Worm (Caenorhabditis elegans) whole organism, early embryonic: Measurements from ENCODE around the gene Y47D7A.19.

Experiments
- B0310.2 ChIP-seq: sonication (generic microtip); optimal IDR thresholded peaks from 2 replicates; lab custom pipeline; 2016; ENCODE audit warnings: mild to moderate bottlenecking, missing genetic modification characterization, missing compliant biosample characterization
- F13C5.2 ChIP-seq: sonication (generic microtip); optimal IDR thresholded peaks from 2 replicates; lab custom pipeline; 2017; ENCODE audit warnings: mild to moderate bottlenecking, missing genetic modification characterization, inconsistent platforms, missing compliant biosample characterization
- aly-1 ChIP-seq: sonication (generic microtip); optimal IDR thresholded peaks from 2 replicates; lab custom pipeline; 2016; ENCODE audit warnings: missing genetic modification characterization, missing compliant biosample characterization
- ama-1 ChIP-seq: fragments of 150-350 bp; optimal IDR thresholded peaks from 2 replicates; lab custom pipeline; 2014
- ceh-13 ChIP-seq: fragments of 200-800 bp; sonication (Bioruptor generic); optimal IDR thresholded peaks from 2 replicates; lab custom pipeline; 2018; ENCODE audit warnings: mild to moderate bottlenecking, missing genetic modification characterization, missing compliant biosample characterization
- ceh-36 ChIP-seq: sonication (generic microtip); optimal IDR thresholded peaks from 2 replicates; lab custom pipeline; 2016; ENCODE audit warnings: missing genetic modification characterization, inconsistent platforms, missing compliant biosample characterization
- ets-7 ChIP-seq: sonication (generic microtip); optimal IDR thresholded peaks from 2 replicates; lab custom pipeline; 2016; ENCODE audit warnings: missing genotype, missing genetic modification characterization, missing compliant biosample characterization
- flt-1 ChIP-seq: fragments of 200-800 bp; sonication (Bioruptor generic); IDR thresholded peaks from 2 replicates; pipeline ENCODE4 v1.3.6; 2022; ENCODE audit warnings: missing genetic modification characterization, missing compliant biosample characterization
- hmbx-1 ChIP-seq: sonication (generic microtip); optimal IDR thresholded peaks from 2 replicates; lab custom pipeline; 2016; ENCODE audit warnings: mild to moderate bottlenecking, missing genetic modification characterization, missing compliant biosample characterization
- hmg-4 ChIP-seq: fragments of 200-800 bp; sonication (Bioruptor generic); optimal IDR thresholded peaks from 2 replicates; lab custom pipeline; 2018; ENCODE audit warnings: mild to moderate bottlenecking, missing genetic modification characterization, missing compliant biosample characterization
- hnd-1 ChIP-seq: sonication (generic microtip); optimal IDR thresholded peaks from 2 replicates; lab custom pipeline; 2016; ENCODE audit warnings: missing genetic modification characterization, missing compliant biosample characterization
- pes-1 ChIP-seq: fragments of 200-800 bp; sonication (Bioruptor generic); IDR thresholded peaks from 2 replicates; pipeline ENCODE4 v1.3.6; 2022; ENCODE audit warnings: missing genetic modification reagents, missing genetic modification characterization, missing compliant biosample characterization
- scrt-1 ChIP-seq: fragments of 200-800 bp; sonication (Bioruptor generic); IDR thresholded peaks from 2 replicates; pipeline ENCODE4 v1.3.6; 2022; ENCODE audit warnings: missing genetic modification characterization, missing compliant biosample characterization
- sea-1 ChIP-seq: fragments of 200-800 bp; sonication (Bioruptor generic); conservative IDR thresholded peaks from 2 replicates; pipeline ENCODE4 v1.3.6; 2022; ENCODE audit warnings: missing genetic modification characterization, missing compliant biosample characterization
- tbx-11 ChIP-seq: fragments of 200-800 bp; sonication (Bioruptor generic); IDR thresholded peaks from 2 replicates; pipeline ENCODE4 v1.3.6; 2022; ENCODE audit warnings: missing genetic modification characterization, missing compliant biosample characterization
- tbx-37 ChIP-seq: fragments of 200-800 bp; sonication (Bioruptor generic); conservative IDR thresholded peaks from 2 replicates; pipeline ENCODE4 v1.3.6; 2022; ENCODE audit warnings: missing genetic modification reagents, missing genetic modification characterization, missing compliant biosample characterization
- tra-4 ChIP-seq: sonication (generic microtip); optimal IDR thresholded peaks from 2 replicates; lab custom pipeline; 2017; ENCODE audit warnings: missing genetic modification characterization, missing compliant biosample characterization

Y47D7A.19 gene

ce11 chrV:4423860-4424401, at the start of gene Y47D7A.19, which contains the start of gene Y47D7A.9:
Gene Y47D7A.19 (plus strand): TSS chrV:4424351.
Gene Y47D7A.9 (minus strand): TSS chrV:4423960.
- TF ChIP-seq tbx-11 (GFP tag; lab: Robert Waterston, UW) (no peak), sea-1 (GFP tag; lab: Robert Waterston, UW) (no peak), ets-7 (tag; lab: Kevin White, UChicago) (no peak), scrt-1 (GFP tag; lab: Robert Waterston, UW) (no peak), B0310.2 (tag; lab: Kevin White, UChicago) (no peak), ama-1 (lab: Kevin White, UChicago) (no peak), tra-4 (tag; lab: Kevin White, UChicago) (no peak), pes-1 (GFP tag; lab: Robert Waterston, UW) (no peak), tbx-37 (no peak), flt-1 (GFP tag; lab: Robert Waterston, UW) (no peak), F13C5.2 (tag; lab: Kevin White, UChicago) (no peak), ceh-36 (no peak), aly-1 (tag; lab: Kevin White, UChicago) (no peak), ceh-13 (no peak), hmg-4 (GFP tag; lab: Kevin White, UChicago) (no peak)

ce11 chrV:4374625-4375024, 49.5 kb upstream of the Y47D7A.19 start, which contains the start of gene neg-1:
Gene neg-1 (minus strand): TSS chrV:4374874.
- TF ChIP-seq ceh-36 (no peak), scrt-1 (GFP tag; lab: Robert Waterston, UW) (no peak), flt-1 (GFP tag; lab: Robert Waterston, UW) (no peak), ama-1 (lab: Kevin White, UChicago) (no peak), sea-1 (GFP tag; lab: Robert Waterston, UW) (no peak), tra-4 (tag; lab: Kevin White, UChicago) (no peak), hnd-1 (tag; lab: Kevin White, UChicago) (no peak)

DNA sequence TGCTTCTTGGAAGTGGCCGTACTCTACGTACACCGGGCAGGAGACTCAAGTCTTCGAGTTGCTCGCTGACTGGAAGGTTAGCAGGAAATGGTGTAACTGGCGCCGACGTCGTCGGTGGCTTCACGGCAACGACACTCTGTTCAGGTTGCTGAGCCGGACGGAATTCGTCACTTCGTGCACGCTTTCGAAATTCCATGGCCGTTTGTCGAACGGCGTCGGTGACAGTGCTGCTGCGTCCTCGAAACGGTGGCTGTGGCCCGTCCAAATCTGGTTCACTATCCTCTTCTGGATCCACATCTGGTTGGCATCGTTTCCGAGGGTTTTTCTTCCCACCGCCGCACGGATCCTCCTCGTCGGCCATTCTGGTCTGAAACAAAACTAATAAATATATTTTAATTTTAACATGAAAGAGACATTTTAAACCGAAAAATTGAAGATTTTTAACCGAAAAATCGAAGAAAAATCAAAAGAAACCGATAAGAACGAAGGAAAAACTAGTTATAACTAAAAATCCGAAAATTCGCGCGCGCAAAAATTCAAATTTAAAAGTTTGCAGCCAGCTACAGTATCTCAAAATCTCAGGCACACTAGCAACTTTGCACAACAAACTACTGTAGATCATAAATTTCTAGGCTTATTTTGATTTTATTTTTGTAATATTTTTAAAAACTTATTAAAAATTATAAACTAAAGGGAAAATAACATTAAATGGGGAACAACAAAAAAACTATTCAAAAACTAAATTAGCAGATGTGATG, 48.2 kb upstream of the Y47D7A.19 start, which contains the start of gene F32D1.7:
F32D1.7 (minus strand) TSS at position 367 of the 758 bp plus-strand sequence.
- TF ChIP-seq ceh-13, result no peak
- no peak for TF ChIP-seq ets-7 (tag; lab: Kevin White, UChicago)

DNA sequence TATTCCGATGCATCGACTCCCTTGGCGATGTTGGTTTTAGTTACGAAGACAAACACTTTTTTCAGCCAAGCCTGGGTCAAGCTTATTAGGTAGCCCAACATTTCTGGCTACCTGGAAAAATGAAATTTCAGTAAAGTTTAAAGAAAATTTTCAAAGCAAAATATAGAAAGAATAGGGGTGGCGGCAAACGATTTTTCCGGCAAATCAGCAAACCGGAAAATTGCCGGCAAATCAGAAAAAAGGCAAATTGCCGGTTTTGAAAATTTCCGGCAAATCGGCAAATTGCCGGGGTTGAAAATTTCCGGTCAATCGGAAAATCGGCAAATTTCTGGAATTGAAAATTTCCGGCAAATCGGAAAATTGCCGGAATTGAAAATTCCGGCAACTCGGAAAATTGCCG, 46.5 kb upstream of the Y47D7A.19 start, which contains the start of gene F32D1.8:
F32D1.8 (minus strand) TSS at position 101 of the 400 bp plus-strand sequence.
- TF ChIP-seq hmbx-1 (tag; lab: Kevin White, UChicago) (no peak), ceh-36 (no peak), tra-4 (tag; lab: Kevin White, UChicago) (no peak), ets-7 (tag; lab: Kevin White, UChicago) (no peak), hnd-1 (tag; lab: Kevin White, UChicago) (no peak), scrt-1 (GFP tag; lab: Robert Waterston, UW) (no peak), ama-1 (lab: Kevin White, UChicago) (no peak)

DNA sequence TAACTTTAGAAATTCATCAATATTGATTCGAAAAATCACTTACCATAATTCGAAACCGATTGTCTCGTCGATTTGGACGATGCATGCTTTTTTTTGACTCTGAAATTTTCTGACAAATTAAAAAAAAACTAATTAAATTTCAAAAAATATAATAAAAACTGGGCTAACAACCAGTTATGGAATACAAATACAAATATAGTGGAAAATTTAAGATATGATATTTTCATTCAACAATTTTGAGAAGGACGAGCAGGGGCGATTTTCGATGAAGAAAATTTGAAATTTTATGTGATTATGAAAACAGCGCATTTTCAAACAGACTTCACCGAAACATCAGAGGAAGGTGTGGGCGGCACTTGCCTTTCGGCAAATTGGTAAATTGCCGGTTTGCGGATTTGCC, 41.9 kb upstream of the Y47D7A.19 start, which contains the start of gene F13A2.1:
F13A2.1 (minus strand) TSS at position 101 of the 400 bp plus-strand sequence.
- TF ChIP-seq ama-1 (lab: Kevin White, UChicago) (no peak), B0310.2 (tag; lab: Kevin White, UChicago) (no peak), scrt-1 (GFP tag; lab: Robert Waterston, UW) (no peak), tra-4 (tag; lab: Kevin White, UChicago) (no peak), flt-1 (GFP tag; lab: Robert Waterston, UW) (no peak), ceh-36 (no peak)

ce11 chrV:4384482-4384881, 39.7 kb upstream of the Y47D7A.19 start, which contains the start of gene F13A2.2:
Gene F13A2.2 (minus strand): TSS chrV:4384582.
- no peak for TF ChIP-seq ceh-36
- no peak for TF ChIP-seq hmbx-1 (tag; lab: Kevin White, UChicago)
- no peak for TF ChIP-seq ama-1 (lab: Kevin White, UChicago)
- TF ChIP-seq tbx-37, result no peak
- no peak for TF ChIP-seq hnd-1 (tag; lab: Kevin White, UChicago)
- no peak for TF ChIP-seq ceh-13
- TF ChIP-seq flt-1 (GFP tag; lab: Robert Waterston, UW), result no peak
- no peak for TF ChIP-seq hmg-4 (GFP tag; lab: Kevin White, UChicago)
- TF ChIP-seq tra-4 (tag; lab: Kevin White, UChicago), result no peak
- TF ChIP-seq pes-1 (GFP tag; lab: Robert Waterston, UW), result no peak
- no peak for TF ChIP-seq tbx-11 (GFP tag; lab: Robert Waterston, UW)
- TF ChIP-seq sea-1 (GFP tag; lab: Robert Waterston, UW), result no peak
- TF ChIP-seq scrt-1 (GFP tag; lab: Robert Waterston, UW), result no peak
- TF ChIP-seq F13C5.2 (tag; lab: Kevin White, UChicago), result no peak
- no peak for TF ChIP-seq B0310.2 (tag; lab: Kevin White, UChicago)
- no peak for TF ChIP-seq ets-7 (tag; lab: Kevin White, UChicago)
- no peak for TF ChIP-seq aly-1 (tag; lab: Kevin White, UChicago)

DNA sequence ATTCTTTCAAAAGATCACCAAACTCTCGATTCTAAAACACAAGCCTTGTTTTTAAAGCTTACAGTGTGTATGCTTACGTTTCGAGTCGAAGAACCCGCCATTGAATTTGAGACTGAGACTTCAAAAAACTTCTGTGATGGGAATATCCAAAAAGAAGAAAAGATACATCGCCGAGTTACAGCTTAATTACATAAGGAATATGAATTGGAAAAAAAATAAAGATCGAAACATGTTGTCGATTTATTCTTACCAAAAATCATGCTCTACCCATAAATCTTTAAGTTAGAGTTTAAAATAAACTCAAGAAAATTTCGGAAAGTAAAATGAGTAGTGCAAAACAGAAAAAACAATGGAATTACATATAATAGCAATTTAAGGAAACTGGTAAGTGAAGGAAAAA, 38.0 kb upstream of the Y47D7A.19 start, which contains the start of gene F13A2.10:
F13A2.10 (minus strand) TSS at position 101 of the 400 bp plus-strand sequence.
- no peak for TF ChIP-seq ceh-13
- TF ChIP-seq hmbx-1 (tag; lab: Kevin White, UChicago), result no peak
- TF ChIP-seq scrt-1 (GFP tag; lab: Robert Waterston, UW), result no peak
- TF ChIP-seq sea-1 (GFP tag; lab: Robert Waterston, UW), result no peak
- no peak for TF ChIP-seq tbx-11 (GFP tag; lab: Robert Waterston, UW)
- no peak for TF ChIP-seq hnd-1 (tag; lab: Kevin White, UChicago)
- no peak for TF ChIP-seq ceh-36
- no peak for TF ChIP-seq B0310.2 (tag; lab: Kevin White, UChicago)
- no peak for TF ChIP-seq hmg-4 (GFP tag; lab: Kevin White, UChicago)
- no peak for TF ChIP-seq aly-1 (tag; lab: Kevin White, UChicago)
- no peak for TF ChIP-seq tbx-37
- TF ChIP-seq tra-4 (tag; lab: Kevin White, UChicago), result no peak
- TF ChIP-seq ets-7 (tag; lab: Kevin White, UChicago), result no peak
- no peak for TF ChIP-seq flt-1 (GFP tag; lab: Robert Waterston, UW)
- no peak for TF ChIP-seq pes-1 (GFP tag; lab: Robert Waterston, UW)
- no peak for TF ChIP-seq F13C5.2 (tag; lab: Kevin White, UChicago)
- TF ChIP-seq ama-1 (lab: Kevin White, UChicago), result no peak
